Fruit fly (Drosophila melanogaster): ENCODE results near the gene CG5664.

CG5664 gene

dm6 chr3L:21433098-21433497 lies 8.1 kb downstream of the CG5664 start, which contains the start of the genes barc and Aef1 (continued):
- peak; percentile 71 for TF ChIP-seq CG16863 (GFP tag; optimal IDR thresholded peaks at IDR 0.05)
- TF ChIP-seq usp (GFP tag; optimal IDR thresholded peaks at IDR 0.05), result no peak
- TF ChIP-seq Dfd (GFP tag; optimal IDR thresholded peaks at IDR 0.05), result no peak
- peak; percentile 85 for TF ChIP-seq Atf-2 (GFP tag; optimal IDR thresholded peaks at IDR 0.05)
- peak; percentile 77 for TF ChIP-seq CG17328 (GFP tag; IDR thresholded peaks at IDR 0.05)
- TF ChIP-seq CG4730 (GFP tag; IDR thresholded peaks at IDR 0.05), result peak; percentile 76
- TF ChIP-seq bcd (GFP tag; optimal IDR thresholded peaks at IDR 0.05), result peak; percentile 89
- peak; percentile 42 for TF ChIP-seq en (GFP tag; optimal IDR thresholded peaks at IDR 0.05)
- no peak for TF ChIP-seq pita (GFP tag; optimal IDR thresholded peaks at IDR 0.05)
- TF ChIP-seq pnt (GFP tag; optimal IDR thresholded peaks at IDR 0.05), result peak; percentile 91
- TF ChIP-seq CG3726 (GFP tag; IDR thresholded peaks at IDR 0.05), result peak; percentile 69; the same call in 2 of the 3 replicates
- TF ChIP-seq Deaf1 (tag; optimal IDR thresholded peaks at IDR 0.05), result no peak
- peak; percentile 92 for TF ChIP-seq dysf (GFP tag; IDR thresholded peaks at IDR 0.05)
- peak; percentile 85 for TF ChIP-seq CG1647 (GFP tag; optimal IDR thresholded peaks at IDR 0.05)
- no peak for TF ChIP-seq stc (GFP tag; IDR thresholded peaks at IDR 0.05)
- peak; percentile 48; the same call in 1 of the 2 replicates for TF ChIP-seq Lim3 (GFP tag; IDR thresholded peaks at IDR 0.05)
- peak; percentile 94 for TF ChIP-seq Chrac-16 (GFP tag; optimal IDR thresholded peaks at IDR 0.05)
- peak; percentile 58 for TF ChIP-seq Sry-β (GFP tag; optimal IDR thresholded peaks at IDR 0.05)
- no peak for TF ChIP-seq dati (GFP tag; IDR thresholded peaks at IDR 0.05)
- TF ChIP-seq disco-r (GFP tag; optimal IDR thresholded peaks at IDR 0.05), result peak; percentile 51
- TF ChIP-seq CG13775 (GFP tag; optimal IDR thresholded peaks at IDR 0.05), result peak; percentile 90
- peak; percentile 99 for TF ChIP-seq Ets65A (GFP tag)
- TF ChIP-seq fd96Cb (tag; optimal IDR thresholded peaks at IDR 0.05), result peak; percentile 86
- TF ChIP-seq CG17802 (tag; optimal IDR thresholded peaks at IDR 0.05), result peak; percentile 55
- no peak for TF ChIP-seq nau (GFP tag; optimal IDR thresholded peaks at IDR 0.05)
- peak; percentile 60 for TF ChIP-seq Myb (GFP tag; optimal IDR thresholded peaks at IDR 0.05)
- TF ChIP-seq CG17186 (GFP tag; optimal IDR thresholded peaks at IDR 0.05), result peak; percentile 58
- peak; percentile 95 for TF ChIP-seq slbo (GFP tag; IDR thresholded peaks at IDR 0.05)
- peak; percentile 67 for TF ChIP-seq GATAe (GFP tag; conservative IDR thresholded peaks at IDR 0.05)
- no peak for TF ChIP-seq prd (optimal IDR thresholded peaks at IDR 0.05)
- TF ChIP-seq prd (GFP tag; IDR thresholded peaks at IDR 0.05), result peak; percentile 96
- peak; percentile 87 for TF ChIP-seq Mad (GFP tag; optimal IDR thresholded peaks at IDR 0.05)
- TF ChIP-seq eve (GFP tag; optimal IDR thresholded peaks at IDR 0.05), result no peak
- TF ChIP-seq Taf1 (GFP tag; IDR thresholded peaks at IDR 0.05), result peak; percentile 83; the same call in 1 of the 2 replicates
- peak; percentile 70 for TF ChIP-seq CG9876 (GFP tag; optimal IDR thresholded peaks at IDR 0.05)
- peak; percentile 83 for TF ChIP-seq ara (GFP tag; IDR thresholded peaks at IDR 0.05)
- TF ChIP-seq row (GFP tag; IDR thresholded peaks at IDR 0.05), result peak; percentile 99
- TF ChIP-seq Lpt (GFP tag; optimal IDR thresholded peaks at IDR 0.05), result no peak
- peak; percentile 89 for TF ChIP-seq Ssrp (tag; optimal IDR thresholded peaks at IDR 0.05)
- TF ChIP-seq CG6813 (GFP tag; optimal IDR thresholded peaks at IDR 0.05), result no peak
- TF ChIP-seq CG6854 (GFP tag; optimal IDR thresholded peaks at IDR 0.05), result no peak
- TF ChIP-seq CG7839 (tag; optimal IDR thresholded peaks at IDR 0.05), result peak; percentile 88
- TF ChIP-seq sr (GFP tag; IDR thresholded peaks at IDR 0.05), result no peak
- TF ChIP-seq CG10959 (GFP tag; IDR thresholded peaks at IDR 0.05), result peak; percentile 78
- TF ChIP-seq yki (optimal IDR thresholded peaks at IDR 0.05), result no peak
- TF ChIP-seq schlank (tag; optimal IDR thresholded peaks at IDR 0.05), result peak; percentile 66
- TF ChIP-seq ab (GFP tag; optimal IDR thresholded peaks at IDR 0.05), result peak; percentile 85
- TF ChIP-seq ac (GFP tag; optimal IDR thresholded peaks at IDR 0.05), result peak; percentile 17
- peak; percentile 75 for TF ChIP-seq CG14050 (GFP tag; IDR thresholded peaks at IDR 0.05)
- TF ChIP-seq CG15696 (tag; optimal IDR thresholded peaks at IDR 0.05), result peak; percentile 91
- TF ChIP-seq jumu (GFP tag; optimal IDR thresholded peaks at IDR 0.05), result peak; percentile 71
- peak; percentile 79 for TF ChIP-seq CG31388 (GFP tag; optimal IDR thresholded peaks at IDR 0.05)
- TF ChIP-seq CG32767 (GFP tag; IDR thresholded peaks at IDR 0.05), result peak; percentile 73; the same call in 1 of the 2 replicates
